Fruit fly (Drosophila melanogaster): Measurements from ENCODE around the gene TwdlZ.

Gene TwdlZ

dm6 chrX:16751579-16752156 is 13.7 kb downstream of the TwdlZ start, which contains the start of gene goe (continued):
- TF ChIP-seq Deaf1 (tag; optimal IDR thresholded peaks at IDR 0.05), result no peak
- TF ChIP-seq CG15514 (GFP tag; optimal IDR thresholded peaks at IDR 0.05), result peak; percentile 88
- peak; percentile 53 for TF ChIP-seq CG17359 (tag; optimal IDR thresholded peaks at IDR 0.05)
- TF ChIP-seq Hr78 (GFP tag; optimal IDR thresholded peaks at IDR 0.05), result no peak
- TF ChIP-seq schlank (tag; optimal IDR thresholded peaks at IDR 0.05), result peak; percentile 86
- peak; percentile 99 for TF ChIP-seq Ets65A (GFP tag)
- peak; percentile 80 for TF ChIP-seq Vsx1 (GFP tag; optimal IDR thresholded peaks at IDR 0.05)
- peak; percentile 74; the same call in 1 of the 2 replicates for TF ChIP-seq CG16779 (GFP tag; IDR thresholded peaks at IDR 0.05)
- peak; percentile 2 for TF ChIP-seq jing (GFP tag; optimal IDR thresholded peaks at IDR 0.05)
- TF ChIP-seq Atf-2 (GFP tag; optimal IDR thresholded peaks at IDR 0.05), result peak; percentile 76
- peak; percentile 56 for TF ChIP-seq CG9437 (GFP tag; optimal IDR thresholded peaks at IDR 0.05)
- TF ChIP-seq Blimp-1 (GFP tag; optimal IDR thresholded peaks at IDR 0.05), result peak; percentile 31
- peak; percentile 0 for TF ChIP-seq bigmax (GFP tag; optimal IDR thresholded peaks at IDR 0.05)
- TF ChIP-seq disco-r (GFP tag; optimal IDR thresholded peaks at IDR 0.05), result peak; percentile 83
- TF ChIP-seq CG3995 (GFP tag; optimal IDR thresholded peaks at IDR 0.05), result peak; percentile 49
- TF ChIP-seq CG2199 (GFP tag; IDR thresholded peaks at IDR 0.05), result peak; percentile 81
- peak; percentile 66; the same call in 2 of the 3 replicates for TF ChIP-seq so (GFP tag; IDR thresholded peaks at IDR 0.05)
- TF ChIP-seq CG30020 (tag; optimal IDR thresholded peaks at IDR 0.05), result peak; percentile 38
- TF ChIP-seq NC2α (GFP tag; optimal IDR thresholded peaks at IDR 0.05), result peak; percentile 56
- peak; percentile 72 for TF ChIP-seq Fer3 (tag; optimal IDR thresholded peaks at IDR 0.05)
- peak; percentile 77 for TF ChIP-seq org-1 (GFP tag; optimal IDR thresholded peaks at IDR 0.05)
- TF ChIP-seq ap (GFP tag; IDR thresholded peaks at IDR 0.05), result peak; percentile 67
- TF ChIP-seq CG12659 (GFP tag; optimal IDR thresholded peaks at IDR 0.05), result peak; percentile 90
- TF ChIP-seq insv (GFP tag; optimal IDR thresholded peaks at IDR 0.05), result peak in 1 of 2 experiments; percentile 78
- TF ChIP-seq CG8478 (optimal IDR thresholded peaks at IDR 0.05), result no peak
- peak; percentile 81 for TF ChIP-seq MTF-1 (GFP tag; optimal IDR thresholded peaks at IDR 0.05; ENCODE audit: borderline replicate concordance)
- TF ChIP-seq B-H1 (GFP tag; IDR thresholded peaks at IDR 0.05), result peak; percentile 50
- peak in 1 of 2 experiments; percentile 3 for TF ChIP-seq Eip74EF (GFP tag; optimal IDR thresholded peaks at IDR 0.05)
- TF ChIP-seq CG3163 (GFP tag; optimal IDR thresholded peaks at IDR 0.05), result peak; percentile 75
- TF ChIP-seq Nf-YC (tag; optimal IDR thresholded peaks at IDR 0.05), result peak; percentile 25
- TF ChIP-seq al (GFP tag; IDR thresholded peaks at IDR 0.05), result peak; percentile 78
- TF ChIP-seq unpg (GFP tag; optimal IDR thresholded peaks at IDR 0.05), result peak; percentile 78
- TF ChIP-seq GATAe (GFP tag; conservative IDR thresholded peaks at IDR 0.05), result peak; percentile 51; the same call in 1 of the 2 replicates
- peak; percentile 82 for TF ChIP-seq CG1603 (tag; optimal IDR thresholded peaks at IDR 0.05)
- peak; percentile 63 for TF ChIP-seq CG8765 (GFP tag; IDR thresholded peaks at IDR 0.05)
- peak; percentile 31 for TF ChIP-seq CG17802 (tag; optimal IDR thresholded peaks at IDR 0.05)
- TF ChIP-seq Oaz (GFP tag; IDR thresholded peaks at IDR 0.05), result peak; percentile 71
- peak; percentile 76 for TF ChIP-seq CG6813 (GFP tag; optimal IDR thresholded peaks at IDR 0.05)
- TF ChIP-seq Dip3 (GFP tag; optimal IDR thresholded peaks at IDR 0.05), result peak; percentile 86
- peak; percentile 40 for TF ChIP-seq CG1647 (GFP tag; optimal IDR thresholded peaks at IDR 0.05)
- TF ChIP-seq CG13894 (tag; optimal IDR thresholded peaks at IDR 0.05), result peak; percentile 70
- TF ChIP-seq wor (GFP tag; IDR thresholded peaks at IDR 0.05), result no peak
- TF ChIP-seq CG15011 (GFP tag; optimal IDR thresholded peaks at IDR 0.05), result peak; percentile 62
- TF ChIP-seq CG11696 (GFP tag; IDR thresholded peaks at IDR 0.05), result no peak
- peak; percentile 95 for TF ChIP-seq Myb (GFP tag; optimal IDR thresholded peaks at IDR 0.05)
- peak; percentile 74 for TF ChIP-seq Atf3 (GFP tag; optimal IDR thresholded peaks at IDR 0.05)
- TF ChIP-seq nerfin-2 (GFP tag; IDR thresholded peaks at IDR 0.05; ENCODE audit: partially characterized antibody), result peak; percentile 64
- TF ChIP-seq D19B (GFP tag; optimal IDR thresholded peaks at IDR 0.05), result peak; percentile 20
- TF ChIP-seq Ptx1 (GFP tag; IDR thresholded peaks at IDR 0.05), result peak; percentile 72

All from whole organism, embryonic.